Worm (Caenorhabditis elegans): ENCODE measurements around the gene fbxa-128.

The fbxa-128 gene

ce11 chrIII:11141791-11142490 lies 3.0 kb upstream of the fbxa-128 start, which contains the start of the genes Y47D3A.1 and pola-1:
Y47D3A.1 (minus strand) TSS chrIII:11141841.
pola-1 (plus strand) TSS chrIII:11142448.
- TF ChIP-seq zfp-3 (GFP tag; conservative IDR thresholded peaks at IDR 0.05) (no peak), skn-1 (tag; optimal IDR thresholded peaks at IDR 0.05) (no peak), aha-1 (tag) (peak; percentile 84), rbr-2 (tag; optimal IDR thresholded peaks at IDR 0.05) (peak; percentile 66), D1046.2 (GFP tag; IDR thresholded peaks at IDR 0.05) (0 out of 2 replicates have a peak, but pooled peaks have one; percentile 8), lsy-2 (tag; optimal IDR thresholded peaks at IDR 0.05) (peak in 1 of 2 experiments; percentile 90), vab-7 (GFP tag; IDR thresholded peaks at IDR 0.05) (peak; percentile 65), lin-39 (tag; optimal IDR thresholded peaks at IDR 0.05) (no peak), ceh-44 (GFP tag; IDR thresholded peaks at IDR 0.05) (0 out of 2 replicates have a peak, but pooled peaks have one; percentile 66), nhr-11 (tag; optimal IDR thresholded peaks at IDR 0.05) (peak; percentile 69), mep-1 (tag; optimal IDR thresholded peaks at IDR 0.05) (peak; percentile 86), zag-1 (tag; optimal IDR thresholded peaks at IDR 0.05) (no peak), lin-38 (GFP tag; IDR thresholded peaks at IDR 0.05) (peak; percentile 97), F49E8.2 (tag; optimal IDR thresholded peaks at IDR 0.05; ENCODE audit: borderline replicate concordance) (no peak), nhr-10 (tag; optimal IDR thresholded peaks at IDR 0.05) (no peak), aly-2 (tag; optimal IDR thresholded peaks at IDR 0.05) (no peak), daf-16 (GFP tag; optimal IDR thresholded peaks at IDR 0.05) (no peak), daf-16 (tag; optimal IDR thresholded peaks at IDR 0.05) (peak; percentile 59), nhr-25 (tag; optimal IDR thresholded peaks at IDR 0.05; ENCODE audit: borderline replicate concordance, insufficient read depth) (no peak), mdl-1 (tag; optimal IDR thresholded peaks at IDR 0.05) (peak in 1 of 2 experiments; percentile 43), duxl-1 (tag; optimal IDR thresholded peaks at IDR 0.05; ENCODE audit: poor library complexity) (peak; percentile 66), pha-4 (GFP tag; IDR thresholded peaks at IDR 0.05) (peak; percentile 38; the same call in 1 of the 2 replicates), pha-4 (tag; optimal IDR thresholded peaks at IDR 0.05) (peak; percentile 57), Y48G9A.11 (GFP tag; IDR thresholded peaks at IDR 0.05) (0 out of 2 replicates have a peak, but pooled peaks have one; percentile 43), dve-1 (tag; optimal IDR thresholded peaks at IDR 0.05; ENCODE audit: insufficient read depth) (peak; percentile 81), dpl-1 (GFP tag; optimal IDR thresholded peaks at IDR 0.05) (peak; percentile 92), nhr-6 (tag; optimal IDR thresholded peaks at IDR 0.05) (peak; percentile 80), egl-43 (GFP tag; IDR thresholded peaks at IDR 0.05) (no peak), tra-1 (GFP tag; IDR thresholded peaks at IDR 0.05) (no peak), hlh-30 (tag; optimal IDR thresholded peaks at IDR 0.05; ENCODE audit: insufficient read depth) (peak; percentile 49), unc-62 (GFP tag; optimal IDR thresholded peaks at IDR 0.05 in 1 of 2) (peak in 1 of 2 experiments; percentile 82), unc-62 (tag; optimal IDR thresholded peaks at IDR 0.05) (no peak), madf-9 (GFP tag; conservative IDR thresholded peaks at IDR 0.05) (0 out of 2 replicates have a peak, but pooled peaks have one; percentile 23), F10B5.3 (tag; optimal IDR thresholded peaks at IDR 0.05) (no peak), hlh-11 (tag; optimal IDR thresholded peaks at IDR 0.05) (peak; percentile 54), F37D6.2 (tag; optimal IDR thresholded peaks at IDR 0.05) (peak; percentile 20), mdt-29 (GFP tag; IDR thresholded peaks at IDR 0.05) (no peak), hmg-1.1 (GFP tag; IDR thresholded peaks at IDR 0.05) (peak; percentile 74), arid-1 (GFP tag; conservative IDR thresholded peaks at IDR 0.05) (0 out of 2 replicates have a peak, but pooled peaks have one; percentile 61), nhr-28 (tag; optimal IDR thresholded peaks at IDR 0.05) (peak; percentile 68), nhr-77 (tag; optimal IDR thresholded peaks at IDR 0.05) (peak; percentile 64), nhr-102 (tag; optimal IDR thresholded peaks at IDR 0.05) (peak; percentile 1), T20F7.1 (GFP tag; optimal IDR thresholded peaks at IDR 0.05) (no peak), T26A8.4 (GFP tag; IDR thresholded peaks at IDR 0.05) (no peak), unc-130 (GFP tag; optimal IDR thresholded peaks at IDR 0.05) (peak; percentile 89), lin-13 (GFP tag; optimal IDR thresholded peaks at IDR 0.05) (peak; percentile 82), hif-1 (tag; optimal IDR thresholded peaks at IDR 0.05) (peak in 1 of 2 experiments; percentile 84), fkh-10 (GFP tag; optimal IDR thresholded peaks at IDR 0.05) (peak; percentile 34), mes-2 (tag; optimal IDR thresholded peaks at IDR 0.05; ENCODE audit: poor library complexity, severe bottlenecking) (peak; percentile 96)
